Fruit fly (Drosophila melanogaster): ENCODE measurements around the gene RpS19b.

The RpS19b gene

dm6 chr3R:23921701-23922501, 11.4 kb downstream of the RpS19b start (continued):
- TF ChIP-seq chn (GFP tag; optimal IDR thresholded peaks at IDR 0.05), result no peak

dm6 chr3R:23920874-23921539, 12.3 kb downstream of the RpS19b start:
- peak; percentile 44 for TF ChIP-seq lilli (GFP tag; optimal IDR thresholded peaks at IDR 0.05)
- TF ChIP-seq corto (GFP tag; optimal IDR thresholded peaks at IDR 0.05), result no peak
- TF ChIP-seq kni (GFP tag; optimal IDR thresholded peaks at IDR 0.05), result peak; percentile 44
- TF ChIP-seq CG15011 (GFP tag; optimal IDR thresholded peaks at IDR 0.05), result no peak
- no peak for TF ChIP-seq CG10209 (GFP tag; optimal IDR thresholded peaks at IDR 0.05)
- TF ChIP-seq gt (GFP tag; IDR thresholded peaks at IDR 0.05), result no peak
- TF ChIP-seq sc (optimal IDR thresholded peaks at IDR 0.05), result no peak
- no peak for TF ChIP-seq sc (GFP tag; optimal IDR thresholded peaks at IDR 0.05)
- TF ChIP-seq tap (tag; optimal IDR thresholded peaks at IDR 0.05), result no peak
- TF ChIP-seq psq (GFP tag; optimal IDR thresholded peaks at IDR 0.05), result no peak
- TF ChIP-seq CG7987 (GFP tag; optimal IDR thresholded peaks at IDR 0.05), result peak; percentile 11
- TF ChIP-seq CG12659 (GFP tag; optimal IDR thresholded peaks at IDR 0.05), result peak; percentile 51
- TF ChIP-seq bbx (GFP tag; IDR thresholded peaks at IDR 0.05; ENCODE audit: partially characterized antibody), result no peak
- peak; percentile 3 for TF ChIP-seq CG12391 (tag; optimal IDR thresholded peaks at IDR 0.05)
- TF ChIP-seq CG11456 (GFP tag; IDR thresholded peaks at IDR 0.05), result peak; percentile 81
- TF ChIP-seq CG17568 (GFP tag; optimal IDR thresholded peaks at IDR 0.05), result no peak
- peak; percentile 82 for TF ChIP-seq schlank (tag; optimal IDR thresholded peaks at IDR 0.05)
- TF ChIP-seq HHEX (GFP tag; optimal IDR thresholded peaks at IDR 0.05), result no peak
- no peak for TF ChIP-seq NK7.1 (GFP tag; optimal IDR thresholded peaks at IDR 0.05)
- no peak for TF ChIP-seq exex (tag; optimal IDR thresholded peaks at IDR 0.05)
- TF ChIP-seq gro (GFP tag; optimal IDR thresholded peaks at IDR 0.05), result peak; percentile 64
- no peak for TF ChIP-seq CG18262 (tag; optimal IDR thresholded peaks at IDR 0.05)
- 0 out of 2 replicates have a peak, but pooled peaks have one; percentile 11 for TF ChIP-seq CG32767 (GFP tag; IDR thresholded peaks at IDR 0.05)
- TF ChIP-seq CG4820 (GFP tag; optimal IDR thresholded peaks at IDR 0.05), result peak; percentile 88
- TF ChIP-seq wor (GFP tag; IDR thresholded peaks at IDR 0.05), result no peak
- TF ChIP-seq CG11247 (GFP tag; IDR thresholded peaks at IDR 0.05), result peak; percentile 66
- TF ChIP-seq CG5953 (GFP tag; IDR thresholded peaks at IDR 0.05), result 0 out of 2 replicates have a peak, but pooled peaks have one; percentile 12
- no peak for TF ChIP-seq Usf (GFP tag; optimal IDR thresholded peaks at IDR 0.05)
- no peak for TF ChIP-seq Hr39 (optimal IDR thresholded peaks at IDR 0.05)
- no peak for TF ChIP-seq vnd (GFP tag; IDR thresholded peaks at IDR 0.05; ENCODE audit: partially characterized antibody)
- TF ChIP-seq Awh (GFP tag; IDR thresholded peaks at IDR 0.05), result peak; percentile 64
- TF ChIP-seq CG7963 (GFP tag; IDR thresholded peaks at IDR 0.05; ENCODE audit: partially characterized antibody), result no peak
- no peak for TF ChIP-seq CG11504 (tag; optimal IDR thresholded peaks at IDR 0.05)
- TF ChIP-seq Mes4 (GFP tag; optimal IDR thresholded peaks at IDR 0.05), result peak; percentile 9
- TF ChIP-seq CG8944 (GFP tag; optimal IDR thresholded peaks at IDR 0.05), result peak; percentile 10
- TF ChIP-seq CG17361 (GFP tag; IDR thresholded peaks at IDR 0.05), result no peak
- TF ChIP-seq CG14014 (GFP tag; IDR thresholded peaks at IDR 0.05), result peak; percentile 79
- TF ChIP-seq CrebB (tag; optimal IDR thresholded peaks at IDR 0.05), result peak; percentile 82
- no peak for TF ChIP-seq Lhr (GFP tag; optimal IDR thresholded peaks at IDR 0.05)
- no peak for TF ChIP-seq ATbp (GFP tag; optimal IDR thresholded peaks at IDR 0.05)
- TF ChIP-seq tll (GFP tag; optimal IDR thresholded peaks at IDR 0.05), result no peak
- TF ChIP-seq Eip74EF (GFP tag; optimal IDR thresholded peaks at IDR 0.05), result peak in 1 of 2 experiments; percentile 65
- no peak for TF ChIP-seq CG8281 (tag; optimal IDR thresholded peaks at IDR 0.05)
- no peak for TF ChIP-seq CG10431 (GFP tag; optimal IDR thresholded peaks at IDR 0.05)
- peak; percentile 26 for TF ChIP-seq ab (GFP tag; optimal IDR thresholded peaks at IDR 0.05)
